Fruit fly (Drosophila melanogaster): ENCODE measurements around the gene CG9853.

- TF ChIP-seq Lpt (GFP tag; optimal IDR thresholded peaks at IDR 0.05): no peak
- TF ChIP-seq CG11294 (GFP tag; IDR thresholded peaks at IDR 0.05): no peak
- no peak for TF ChIP-seq OdsH (GFP tag; optimal IDR thresholded peaks at IDR 0.05)
- TF ChIP-seq svp (GFP tag): no peak
Observed at dm6 chr3R:4450721-4451120, 48.9 kb upstream of the CG9853 start.
